Fruit fly (Drosophila melanogaster) whole organism, embryonic: ENCODE measurements around the gene Syx5.

Experiments used
- Bgb ChIP-seq: fragments of 200-800 bp; sonication (Bioruptor generic); IDR thresholded peaks from 2 replicates; pipeline ENCODE4 v1.3.6; 2022; ENCODE audit warnings: missing biosample characterization, missing genetic modification characterization; ENCODE audit not compliant: partially characterized antibody
- BtbVII ChIP-seq: fragments of 200-800 bp; sonication (Bioruptor generic); optimal IDR thresholded peaks from 3 replicates; lab custom pipeline; 2017; ENCODE audit warnings: missing biosample characterization, mild to moderate bottlenecking, missing genetic modification characterization
- CG11085 ChIP-seq: fragments of 200-800 bp; sonication (Bioruptor generic); IDR thresholded peaks from 2 replicates; pipeline ENCODE4 v1.3.6; 2022; ENCODE audit warnings: missing biosample characterization, missing genetic modification characterization
- CG12155 ChIP-seq: fragments of 200-800 bp; sonication (Bioruptor generic); optimal IDR thresholded peaks from 3 replicates; lab custom pipeline; 2016; ENCODE audit warnings: missing biosample characterization, missing genetic modification characterization
- CG12219 ChIP-seq: fragments of 200-800 bp; sonication (Bioruptor generic); optimal IDR thresholded peaks from 3 replicates; lab custom pipeline; 2018; ENCODE audit warnings: missing biosample characterization, mild to moderate bottlenecking, missing genetic modification characterization
- CG13624 ChIP-seq: fragments of 200-800 bp; sonication (Bioruptor generic); optimal IDR thresholded peaks from 2 replicates; lab custom pipeline; 2016; ENCODE audit warnings: missing biosample characterization, missing genetic modification characterization
- CG16813 ChIP-seq: fragments of 200-800 bp; sonication (Bioruptor generic); IDR thresholded peaks from 3 replicates; pipeline ENCODE4 v1.3.6; 2022; ENCODE audit warnings: missing biosample characterization, missing genetic modification characterization; ENCODE audit not compliant: partially characterized antibody
- CG1792 ChIP-seq: fragments of 200-800 bp; sonication (Bioruptor generic); optimal IDR thresholded peaks from 2 replicates; lab custom pipeline; 2016; ENCODE audit warnings: missing biosample characterization, missing genetic modification characterization
- CG18011 ChIP-seq: fragments of 200-800 bp; sonication (Bioruptor generic); optimal IDR thresholded peaks from 2 replicates; lab custom pipeline; 2017; ENCODE audit warnings: missing biosample characterization, missing genetic modification characterization, mild to moderate bottlenecking, moderate library complexity, missing genotype
- CG18476 ChIP-seq: fragments of 200-800 bp; sonication (Bioruptor generic); optimal IDR thresholded peaks from 2 replicates; lab custom pipeline; 2016; ENCODE audit warnings: missing biosample characterization, mild to moderate bottlenecking, missing genetic modification characterization
- CG2116 ChIP-seq: fragments of 200-800 bp; sonication (Bioruptor generic); optimal IDR thresholded peaks from 3 replicates; lab custom pipeline; 2018; ENCODE audit warnings: missing biosample characterization, mild to moderate bottlenecking, missing genetic modification characterization
- CG31388 ChIP-seq: fragments of 200-800 bp; sonication (Bioruptor generic); optimal IDR thresholded peaks from 2 replicates; lab custom pipeline; 2016; ENCODE audit warnings: missing biosample characterization, missing genetic modification characterization
- CG5180 ChIP-seq: fragments of 200-800 bp; sonication (Bioruptor generic); optimal IDR thresholded peaks from 3 replicates; lab custom pipeline; 2017; ENCODE audit warnings: missing biosample characterization, missing genetic modification characterization, mild to moderate bottlenecking, moderate library complexity, missing genetic modification reagents
- CG6175 ChIP-seq: fragments of 200-800 bp; sonication (Bioruptor generic); IDR thresholded peaks from 3 replicates; pipeline ENCODE4 v1.3.6; 2022; ENCODE audit warnings: missing biosample characterization, missing genetic modification characterization
- CG6654 ChIP-seq: fragments of 200-800 bp; sonication (Bioruptor generic); optimal IDR thresholded peaks from 2 replicates; lab custom pipeline; 2017; ENCODE audit warnings: missing biosample characterization, mild to moderate bottlenecking, missing genetic modification characterization
- CG8290 ChIP-seq, 3 experiments: fragments of 200-800 bp; sonication (Bioruptor generic); optimal IDR thresholded peaks; 2 replicates each; lab custom pipeline; 2016 to 2019; ENCODE audit warnings: missing biosample characterization in 3 of 3, missing genetic modification characterization in 3 of 3, mild to moderate bottlenecking in 2 of 3, moderate library complexity in 1 of 3
- CG9437 ChIP-seq: fragments of 200-800 bp; sonication (Bioruptor generic); optimal IDR thresholded peaks from 2 replicates; lab custom pipeline; 2018; ENCODE audit warnings: missing biosample characterization, mild to moderate bottlenecking, missing genetic modification characterization
- CG9817 ChIP-seq: fragments of 200-800 bp; sonication (Bioruptor generic); optimal IDR thresholded peaks from 2 replicates; lab custom pipeline; 2018; ENCODE audit warnings: missing biosample characterization, mild to moderate bottlenecking, missing genetic modification characterization, moderate library complexity
- Chrac-16 ChIP-seq: fragments of 200-800 bp; sonication (Bioruptor generic); optimal IDR thresholded peaks from 3 replicates; lab custom pipeline; 2016; ENCODE audit warnings: missing biosample characterization, missing genetic modification characterization
- D ChIP-seq, 2 experiments: fragments of 200-800 bp in 1 of 2; fragments of >200 bp in 1 of 2; sonication (Bioruptor generic) in 1 of 2; optimal IDR thresholded peaks; 2 replicates in 1 of 2; 3 replicates in 1 of 2; lab custom pipeline; 2017; ENCODE audit warnings: mild to moderate bottlenecking in 1 of 2, missing biosample characterization in 1 of 2, missing genetic modification characterization in 1 of 2, missing genetic modification reagents in 1 of 2
- D19A ChIP-seq: fragments of 200-800 bp; optimal IDR thresholded peaks from 3 replicates; lab custom pipeline; 2019; ENCODE audit warnings: missing biosample characterization, mild to moderate bottlenecking, missing genetic modification characterization, moderate library complexity
- Dip2 ChIP-seq: fragments of 200-800 bp; sonication (Bioruptor generic); IDR thresholded peaks from 2 replicates; pipeline ENCODE4 v1.3.6; 2022; ENCODE audit warnings: missing biosample characterization, missing genetic modification characterization
- Doc2 ChIP-seq: fragments of 200-800 bp; sonication (Bioruptor generic); IDR thresholded peaks from 2 replicates; pipeline ENCODE4 v1.3.6; 2022; ENCODE audit warnings: missing biosample characterization, missing genetic modification characterization
- Elba2 ChIP-seq: fragments of 200-800 bp; sonication (Bioruptor generic); optimal IDR thresholded peaks from 3 replicates; lab custom pipeline; 2016; ENCODE audit warnings: missing biosample characterization, missing genetic modification characterization
- H15 ChIP-seq: fragments of 200-800 bp; sonication (Bioruptor generic); IDR thresholded peaks from 3 replicates; pipeline ENCODE4 v1.3.6; 2022; ENCODE audit warnings: missing biosample characterization, missing genetic modification characterization
- Hr39 ChIP-seq: fragments of >200 bp; optimal IDR thresholded peaks from 2 replicates; lab custom pipeline; 2017
- Lim3 ChIP-seq: fragments of 200-800 bp; sonication (Bioruptor generic); IDR thresholded peaks from 2 replicates; pipeline ENCODE4 v1.3.6; 2022; ENCODE audit warnings: missing biosample characterization, missing genetic modification characterization
- Lpt ChIP-seq: fragments of >200 bp; optimal IDR thresholded peaks from 2 replicates; lab custom pipeline; 2018; ENCODE audit warnings: missing biosample characterization, missing genetic modification characterization
- Mad ChIP-seq: fragments of 200-800 bp; sonication (Bioruptor generic); optimal IDR thresholded peaks from 2 replicates; lab custom pipeline; 2016; ENCODE audit warnings: missing biosample characterization, missing genetic modification characterization
- Rfx ChIP-seq: fragments of 200-800 bp; sonication (Bioruptor generic); IDR thresholded peaks from 2 replicates; pipeline ENCODE4 v1.3.6; 2022; ENCODE audit warnings: missing biosample characterization, missing genetic modification characterization
- Side ChIP-seq: fragments of 200-800 bp; sonication (Bioruptor generic); optimal IDR thresholded peaks from 2 replicates; lab custom pipeline; 2016; ENCODE audit warnings: missing biosample characterization, missing genetic modification characterization
- Six4 ChIP-seq: fragments of 200-800 bp; sonication (Bioruptor generic); optimal IDR thresholded peaks from 2 replicates; lab custom pipeline; 2016; ENCODE audit warnings: missing biosample characterization, missing genetic modification characterization
- Xbp1 ChIP-seq: fragments of 200-800 bp; sonication (Bioruptor generic); optimal IDR thresholded peaks from 3 replicates; lab custom pipeline; 2016; ENCODE audit warnings: missing biosample characterization, mild to moderate bottlenecking, missing genetic modification characterization
- abd-A ChIP-seq: fragments of 200-800 bp; sonication (Bioruptor generic); optimal IDR thresholded peaks from 3 replicates; lab custom pipeline; 2019; ENCODE audit warnings: missing biosample characterization, mild to moderate bottlenecking, missing genetic modification characterization, moderate library complexity
- ato ChIP-seq: fragments of 200-800 bp; sonication (Bioruptor generic); IDR thresholded peaks from 2 replicates; pipeline ENCODE4 v1.3.6; 2022; ENCODE audit warnings: missing biosample characterization, missing genetic modification characterization; ENCODE audit not compliant: partially characterized antibody
- cad ChIP-seq: fragments of >200 bp; optimal IDR thresholded peaks from 2 replicates; lab custom pipeline; 2017; ENCODE audit warnings: missing biosample characterization, missing genetic modification characterization
- cato ChIP-seq: fragments of 200-800 bp; sonication (Bioruptor generic); optimal IDR thresholded peaks from 2 replicates; lab custom pipeline; 2016; ENCODE audit warnings: missing biosample characterization, missing genetic modification characterization, borderline replicate concordance
- crol ChIP-seq: fragments of 200-800 bp; sonication (Bioruptor generic); IDR thresholded peaks from 2 replicates; pipeline ENCODE4 v1.3.6; 2022; ENCODE audit warnings: missing biosample characterization, missing genetic modification characterization
- dm ChIP-seq: fragments of 200-800 bp; sonication (Bioruptor generic); optimal IDR thresholded peaks from 3 replicates; lab custom pipeline; 2016; ENCODE audit warnings: missing biosample characterization, missing genetic modification characterization
- ftz-f1 ChIP-seq: fragments of 200-800 bp; sonication (Bioruptor generic); optimal IDR thresholded peaks from 2 replicates; lab custom pipeline; 2016; ENCODE audit warnings: missing biosample characterization, missing genetic modification characterization
- jigr1 ChIP-seq: fragments of 200-800 bp; sonication (Bioruptor generic); IDR thresholded peaks from 3 replicates; pipeline ENCODE4 v1.3.6; 2022; ENCODE audit warnings: missing biosample characterization, missing genetic modification characterization
- kah ChIP-seq: fragments of 200-800 bp; sonication (Bioruptor generic); optimal IDR thresholded peaks from 2 replicates; lab custom pipeline; 2018; ENCODE audit warnings: missing biosample characterization, mild to moderate bottlenecking, missing genetic modification characterization
- lola ChIP-seq, 3 experiments: fragments of >200 bp in 2 of 3; fragments of 200-800 bp in 1 of 3; sonication (Bioruptor generic) in 1 of 3; optimal IDR thresholded peaks; 2 replicates each; lab custom pipeline; 2017 to 2019; ENCODE audit warnings: missing biosample characterization in 3 of 3, missing genetic modification characterization in 3 of 3, mild to moderate bottlenecking in 1 of 3, moderate library complexity in 1 of 3
- nerfin-1 ChIP-seq: fragments of 200-800 bp; sonication (Bioruptor generic); optimal IDR thresholded peaks from 3 replicates; lab custom pipeline; 2019; ENCODE audit warnings: missing biosample characterization, mild to moderate bottlenecking, missing genetic modification characterization, moderate library complexity
- nerfin-2 ChIP-seq: fragments of 200-800 bp; sonication (Bioruptor generic); IDR thresholded peaks from 2 replicates; pipeline ENCODE4 v1.3.6; 2022; ENCODE audit warnings: missing biosample characterization, missing genetic modification characterization; ENCODE audit not compliant: partially characterized antibody
- pho ChIP-seq: fragments of 200-800 bp; sonication (Bioruptor generic); optimal IDR thresholded peaks from 2 replicates; lab custom pipeline; 2016; ENCODE audit warnings: missing biosample characterization, missing genetic modification characterization
- repo ChIP-seq: fragments of 200-800 bp; sonication (Bioruptor generic); optimal IDR thresholded peaks from 2 replicates; lab custom pipeline; 2016; ENCODE audit warnings: missing biosample characterization, missing genetic modification characterization
- shn ChIP-seq: fragments of 200-800 bp; sonication (Bioruptor generic); optimal IDR thresholded peaks from 3 replicates; lab custom pipeline; 2016; ENCODE audit warnings: missing biosample characterization, missing genetic modification characterization
- tgo ChIP-seq: fragments of 200-800 bp; sonication (Bioruptor generic); IDR thresholded peaks from 3 replicates; pipeline ENCODE4 v1.3.6; 2022; ENCODE audit warnings: missing biosample characterization, missing genetic modification characterization
- wor ChIP-seq: fragments of 200-800 bp; sonication (Bioruptor generic); IDR thresholded peaks from 2 replicates; pipeline ENCODE4 v1.3.6; 2022; ENCODE audit warnings: missing biosample characterization, missing genetic modification characterization

The Syx5 gene

dm6 chr2L:16286360-16287005 is 20.7 kb upstream of the Syx5 start (continued):
- peak; percentile 84 for TF ChIP-seq abd-A (tag; lab: Kevin White, UChicago)
- peak; percentile 52 for TF ChIP-seq cato (GFP tag; lab: Kevin White, UChicago)
- no peak for TF ChIP-seq CG16813 (GFP tag; lab: Robert Waterston, UW)
- peak; percentile 79 for TF ChIP-seq Xbp1 (GFP tag; lab: Kevin White, UChicago)
- TF ChIP-seq CG1792 (GFP tag; lab: Kevin White, UChicago), result peak; percentile 74
- TF ChIP-seq CG6654 (GFP tag; lab: Kevin White, UChicago), result peak; percentile 72
- TF ChIP-seq Elba2, result no peak
- peak; percentile 58 for TF ChIP-seq CG2116 (GFP tag; lab: Kevin White, UChicago)
- TF ChIP-seq tgo (GFP tag; lab: Robert Waterston, UW), result no peak
- no peak for TF ChIP-seq nerfin-2 (GFP tag; lab: Robert Waterston, UW)
- peak; percentile 80 for TF ChIP-seq D19A (tag; lab: Kevin White, UChicago)
- TF ChIP-seq CG12155 (GFP tag; lab: Kevin White, UChicago), result peak; percentile 77
- no peak for TF ChIP-seq CG31388 (GFP tag; lab: Kevin White, UChicago)
- peak; percentile 56 for TF ChIP-seq CG9437 (GFP tag; lab: Kevin White, UChicago)
- TF ChIP-seq Doc2 (GFP tag; lab: Robert Waterston, UW), result no peak
- TF ChIP-seq cad, result no peak
- no peak for TF ChIP-seq Rfx (GFP tag; lab: Robert Waterston, UW)
- peak; percentile 62 for TF ChIP-seq CG5180 (GFP tag; lab: Kevin White, UChicago)
- TF ChIP-seq CG13624 (GFP tag; lab: Kevin White, UChicago), result peak; percentile 73
- no peak for TF ChIP-seq H15
- no peak for TF ChIP-seq Dip2
- no peak for TF ChIP-seq Bgb (GFP tag; lab: Robert Waterston, UW)
- no peak for TF ChIP-seq D (optimal IDR thresholded peaks at IDR 0.05; lab: Kevin White, UChicago)
- TF ChIP-seq D (GFP tag; optimal IDR thresholded peaks at IDR 0.05; lab: Kevin White, UChicago), result peak; percentile 72
- TF ChIP-seq Chrac-16 (GFP tag; lab: Kevin White, UChicago), result peak; percentile 82
- no peak for TF ChIP-seq ato (GFP tag; lab: Robert Waterston, UW)
- TF ChIP-seq wor (GFP tag; lab: Robert Waterston, UW), result no peak
- TF ChIP-seq lola (GFP tag; optimal IDR thresholded peaks at IDR 0.05; lab: Kevin White, UChicago), result peak in 1 of 3 experiments; percentile 78
- no peak for TF ChIP-seq Hr39 (lab: Kevin White, UChicago)
- no peak for TF ChIP-seq ftz-f1
- TF ChIP-seq Lim3 (GFP tag; lab: Robert Waterston, UW), result no peak
- TF ChIP-seq CG9817 (tag; lab: Kevin White, UChicago), result peak; percentile 74
- TF ChIP-seq repo (GFP tag; lab: Kevin White, UChicago), result peak; percentile 32
- no peak for TF ChIP-seq CG11085 (GFP tag; lab: Robert Waterston, UW)
- TF ChIP-seq crol (GFP tag; lab: Robert Waterston, UW), result no peak
- TF ChIP-seq CG18011 (GFP tag; lab: Kevin White, UChicago), result peak; percentile 73
- peak; percentile 63 for TF ChIP-seq Six4
- TF ChIP-seq CG12219, result peak; percentile 57
- TF ChIP-seq CG8290 (GFP tag; optimal IDR thresholded peaks at IDR 0.05; lab: Kevin White, UChicago), result peak; percentile 48
- TF ChIP-seq CG8290 (tag; optimal IDR thresholded peaks at IDR 0.05; lab: Kevin White, UChicago), result peak in 1 of 2 experiments; percentile 72
- no peak for TF ChIP-seq jigr1 (GFP tag; lab: Robert Waterston, UW)
- peak; percentile 79 for TF ChIP-seq Mad (GFP tag; lab: Kevin White, UChicago)
- TF ChIP-seq BtbVII (GFP tag; lab: Kevin White, UChicago), result peak; percentile 69
- peak; percentile 52 for TF ChIP-seq nerfin-1 (tag; lab: Kevin White, UChicago)
- peak; percentile 72 for TF ChIP-seq Side (GFP tag; lab: Kevin White, UChicago)
- TF ChIP-seq Lpt (GFP tag; lab: Kevin White, UChicago), result no peak
- peak; percentile 88 for TF ChIP-seq shn (GFP tag; lab: Kevin White, UChicago)
- TF ChIP-seq dm (GFP tag; lab: Kevin White, UChicago), result peak; percentile 69
- peak; percentile 78 for TF ChIP-seq CG18476 (GFP tag; lab: Kevin White, UChicago)
- no peak for TF ChIP-seq CG6175 (GFP tag; lab: Robert Waterston, UW)
- TF ChIP-seq pho (GFP tag; lab: Kevin White, UChicago), result peak; percentile 85
- TF ChIP-seq kah (GFP tag; lab: Kevin White, UChicago), result peak; percentile 14
